Worm (Caenorhabditis elegans) whole organism, mixed stage, embryonic: Measurements from ENCODE around the gene clec-160.
A peak's percentile ranks its signal among the peaks of the same experiment; 100 is the strongest.

ENCODE experiments used
- M03D4.4 ChIP-seq: sonication (generic microtip); optimal IDR thresholded peaks from 2 replicates; lab custom pipeline; 2017; ENCODE audit warnings: mild to moderate bottlenecking, missing genetic modification characterization, missing compliant biosample characterization
- bed-3 ChIP-seq: fragments of 200-800 bp; sonication (Bioruptor generic); optimal IDR thresholded peaks from 3 replicates; lab custom pipeline; 2018; ENCODE audit warnings: mild to moderate bottlenecking, missing genetic modification characterization, moderate library complexity, missing compliant biosample characterization
- blmp-1 ChIP-seq: fragments of 150-350 bp; optimal IDR thresholded peaks from 2 replicates; lab custom pipeline; 2014; ENCODE audit warnings: missing biosample characterization, missing genetic modification characterization
- ceh-39 ChIP-seq: fragments of 150-350 bp; optimal IDR thresholded peaks from 2 replicates; lab custom pipeline; 2014; ENCODE audit warnings: missing biosample characterization, missing genetic modification characterization
- ceh-43 ChIP-seq: fragments of 200-800 bp; sonication (Bioruptor generic); optimal IDR thresholded peaks from 2 replicates; lab custom pipeline; 2018; ENCODE audit warnings: mild to moderate bottlenecking, missing genetic modification characterization, moderate library complexity, missing compliant biosample characterization
- ceh-83 ChIP-seq: fragments of 200-800 bp; sonication (Bioruptor generic); optimal IDR thresholded peaks from 2 replicates; lab custom pipeline; 2018; ENCODE audit warnings: mild to moderate bottlenecking, missing genetic modification characterization, missing compliant biosample characterization
- ces-1 ChIP-seq: fragments of 150-350 bp; optimal IDR thresholded peaks from 2 replicates; lab custom pipeline; 2014; ENCODE audit warnings: missing biosample characterization, missing genetic modification reagents, missing genetic modification characterization
- cnd-1 ChIP-seq: fragments of 200-800 bp; sonication (Bioruptor generic); optimal IDR thresholded peaks from 2 replicates; lab custom pipeline; 2018; ENCODE audit warnings: mild to moderate bottlenecking, missing genetic modification characterization, missing compliant biosample characterization
- drap-1 ChIP-seq: fragments of 200-800 bp; sonication (Bioruptor generic); optimal IDR thresholded peaks from 3 replicates; lab custom pipeline; 2018; ENCODE audit warnings: mild to moderate bottlenecking, missing genetic modification characterization, missing compliant biosample characterization
- elt-1 ChIP-seq: sonication (generic microtip); optimal IDR thresholded peaks from 2 replicates; lab custom pipeline; 2017; ENCODE audit warnings: missing genetic modification characterization, mild to moderate bottlenecking, missing compliant biosample characterization, antibody characterized with exemption, moderate library complexity, borderline replicate concordance; ENCODE audit not compliant: insufficient read depth
- flh-1 ChIP-seq: fragments of 200-800 bp; sonication (Bioruptor generic); optimal IDR thresholded peaks from 2 replicates; lab custom pipeline; 2018; ENCODE audit warnings: mild to moderate bottlenecking, missing genetic modification characterization, moderate library complexity, missing compliant biosample characterization
- ham-2 ChIP-seq: fragments of 200-800 bp; sonication (Bioruptor generic); optimal IDR thresholded peaks from 2 replicates; lab custom pipeline; 2018; ENCODE audit warnings: mild to moderate bottlenecking, missing genetic modification characterization, missing compliant biosample characterization
- hlh-1 ChIP-seq: fragments of 150-350 bp; optimal IDR thresholded peaks from 2 replicates; lab custom pipeline; 2014; ENCODE audit warnings: missing biosample characterization, missing genetic modification reagents, missing genetic modification characterization
- lin-13 ChIP-seq: fragments of 150-350 bp; optimal IDR thresholded peaks from 2 replicates; lab custom pipeline; 2014; ENCODE audit warnings: missing biosample characterization, missing genetic modification characterization
- lin-32 ChIP-seq: fragments of 200-800 bp; sonication (Bioruptor generic); optimal IDR thresholded peaks from 2 replicates; lab custom pipeline; 2018; ENCODE audit warnings: mild to moderate bottlenecking, missing genetic modification characterization, missing compliant biosample characterization
- lsy-2 ChIP-seq: fragments of 150-350 bp; optimal IDR thresholded peaks from 2 replicates; lab custom pipeline; 2014; ENCODE audit warnings: missing biosample characterization, missing genetic modification characterization
- mab-5 ChIP-seq: fragments of 150-350 bp; optimal IDR thresholded peaks from 2 replicates; lab custom pipeline; 2014; ENCODE audit warnings: missing biosample characterization, missing genetic modification characterization
- mep-1 ChIP-seq: fragments of 150-350 bp; optimal IDR thresholded peaks from 2 replicates; lab custom pipeline; 2017; ENCODE audit warnings: missing biosample characterization, missing genetic modification reagents, missing genetic modification characterization, inconsistent platforms
- mls-2 ChIP-seq: sonication (generic microtip); optimal IDR thresholded peaks from 2 replicates; lab custom pipeline; 2016; ENCODE audit warnings: mild to moderate bottlenecking, missing genetic modification characterization, moderate library complexity, missing compliant biosample characterization
- nhr-12 ChIP-seq: fragments of 150-350 bp; optimal IDR thresholded peaks from 2 replicates; lab custom pipeline; 2014; ENCODE audit warnings: missing biosample characterization, missing genetic modification characterization
- nhr-2 ChIP-seq: fragments of 150-350 bp; optimal IDR thresholded peaks from 2 replicates; lab custom pipeline; 2014; ENCODE audit warnings: missing biosample characterization, missing genetic modification characterization
- nhr-237 ChIP-seq: fragments of 150-350 bp; optimal IDR thresholded peaks from 2 replicates; lab custom pipeline; 2014; ENCODE audit warnings: missing biosample characterization, missing genetic modification characterization
- nhr-28 ChIP-seq: fragments of 150-350 bp; optimal IDR thresholded peaks from 2 replicates; lab custom pipeline; 2014; ENCODE audit warnings: missing biosample characterization, missing genetic modification characterization
- nhr-76 ChIP-seq: sonication (generic microtip); optimal IDR thresholded peaks from 2 replicates; lab custom pipeline; 2017; ENCODE audit warnings: missing biosample characterization, missing genetic modification characterization
- pha-4 ChIP-seq: fragments of 150-350 bp; optimal IDR thresholded peaks from 2 replicates; lab custom pipeline; 2018; ENCODE audit warnings: missing biosample characterization, missing genetic modification reagents, missing genetic modification characterization
- sem-2 ChIP-seq: fragments of 200-800 bp; sonication (Bioruptor generic); optimal IDR thresholded peaks from 2 replicates; lab custom pipeline; 2018; ENCODE audit warnings: mild to moderate bottlenecking, missing genetic modification characterization, missing compliant biosample characterization
- snpc-4 ChIP-seq: fragments of 150-350 bp; optimal IDR thresholded peaks from 2 replicates; lab custom pipeline; 2014; ENCODE audit warnings: missing biosample characterization, missing genetic modification characterization
- sptf-1 ChIP-seq: sonication (generic microtip); optimal IDR thresholded peaks from 2 replicates; lab custom pipeline; 2017; ENCODE audit warnings: mild to moderate bottlenecking, missing genetic modification characterization, moderate library complexity, missing compliant biosample characterization
- tbx-8 ChIP-seq: fragments of 200-800 bp; sonication (Bioruptor generic); optimal IDR thresholded peaks from 2 replicates; lab custom pipeline; 2018; ENCODE audit warnings: mild to moderate bottlenecking, missing genetic modification characterization, moderate library complexity, missing compliant biosample characterization
- unc-120 ChIP-seq: sonication (generic microtip); optimal IDR thresholded peaks from 2 replicates; lab custom pipeline; 2017; ENCODE audit warnings: missing genetic modification characterization, missing compliant biosample characterization; ENCODE audit not compliant: poor library complexity, severe bottlenecking
- unc-39 ChIP-seq: fragments of 150-350 bp; optimal IDR thresholded peaks from 2 replicates; lab custom pipeline; 2014; ENCODE audit warnings: missing biosample characterization, missing genetic modification characterization
- unc-62 ChIP-seq: fragments of 150-350 bp; optimal IDR thresholded peaks from 2 replicates; lab custom pipeline; 2014; ENCODE audit warnings: missing biosample characterization, missing genetic modification reagents, missing genetic modification characterization
- zip-8 ChIP-seq: fragments of 150-350 bp; optimal IDR thresholded peaks from 2 replicates; lab custom pipeline; 2014; ENCODE audit warnings: missing biosample characterization, missing genetic modification characterization
- ztf-11 ChIP-seq: fragments of 150-350 bp; optimal IDR thresholded peaks from 2 replicates; lab custom pipeline; 2014; ENCODE audit warnings: missing biosample characterization, missing genetic modification characterization

The clec-160 gene

DNA sequence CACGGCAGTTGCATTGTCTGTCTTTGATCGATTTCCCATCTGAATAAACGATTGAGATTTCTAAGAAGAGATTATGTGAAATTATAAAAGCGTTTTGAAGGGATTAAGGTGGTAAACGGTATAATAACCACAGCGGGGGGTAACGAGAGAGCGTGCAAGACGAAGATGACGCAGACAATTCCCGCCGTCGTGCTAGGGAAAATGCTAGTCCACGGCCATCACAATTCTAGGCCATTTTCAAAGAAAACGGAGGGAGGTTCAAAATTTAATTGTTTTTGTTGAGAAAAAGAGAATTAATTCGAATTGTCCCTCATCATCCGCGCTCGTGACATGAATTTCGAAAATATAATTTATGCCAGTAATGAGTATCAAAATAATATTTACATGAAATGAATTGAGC is 43.3 kb upstream of the clec-160 start, which contains the start of gene F10E9.11:
F10E9.11 (minus strand) TSS at position 161 of the 400 bp plus-strand sequence.
- TF ChIP-seq sptf-1 (tag; lab: Kevin White, UChicago) (peak; percentile 69), pha-4 (peak; percentile 21), snpc-4 (tag; lab: Kevin White, UChicago) (no peak), zip-8 (no peak), bed-3 (no peak), ceh-43 (GFP tag; lab: Kevin White, UChicago) (peak; percentile 72), mab-5 (tag; lab: Kevin White, UChicago) (peak; percentile 77), ceh-83 (GFP tag; lab: Kevin White, UChicago) (no peak), flh-1 (GFP tag; lab: Kevin White, UChicago) (no peak), nhr-237 (peak; percentile 3), lin-32 (GFP tag; lab: Kevin White, UChicago) (no peak), mls-2 (tag; lab: Kevin White, UChicago) (peak; percentile 65), unc-62 (no peak), ceh-39 (tag; lab: Kevin White, UChicago) (peak; percentile 20), sem-2 (GFP tag; lab: Kevin White, UChicago) (no peak), elt-1 (no peak), unc-120 (tag; lab: Kevin White, UChicago) (no peak), nhr-2 (tag; lab: Kevin White, UChicago) (peak; percentile 42), nhr-76 (tag; lab: Kevin White, UChicago) (no peak), ces-1 (peak; percentile 75), unc-39 (tag; lab: Kevin White, UChicago) (no peak), lsy-2 (peak; percentile 79), ham-2 (GFP tag; lab: Kevin White, UChicago) (peak; percentile 58), mep-1 (tag; lab: Kevin White, UChicago) (peak; percentile 75), ztf-11 (tag; lab: Kevin White, UChicago) (no peak), drap-1 (peak; percentile 21), lin-13 (tag; lab: Kevin White, UChicago) (peak; percentile 73), tbx-8 (peak; percentile 50)

DNA sequence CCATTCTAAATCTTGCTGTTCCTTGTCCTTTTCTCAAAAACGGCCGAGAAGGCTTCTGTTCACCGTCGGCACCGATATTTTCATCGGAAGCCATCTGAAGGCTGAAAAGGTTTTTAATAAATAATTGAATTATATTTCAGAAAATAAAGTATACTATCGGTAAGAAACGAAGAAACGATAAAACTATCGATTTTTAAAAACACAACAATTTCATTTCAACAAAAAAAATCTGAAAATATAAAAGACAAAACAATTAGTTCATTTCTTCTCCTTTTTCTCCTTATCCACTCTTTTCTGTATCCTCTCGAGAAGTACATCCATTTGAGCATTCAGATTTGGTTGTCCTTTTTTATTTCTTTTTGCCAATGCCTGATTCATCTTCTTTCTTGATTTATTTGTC is 42.7 kb upstream of the clec-160 start, which contains the start of gene sas-4:
sas-4 (minus strand) TSS at position 101 of the 400 bp plus-strand sequence.
- TF ChIP-seq bed-3, result no peak

DNA sequence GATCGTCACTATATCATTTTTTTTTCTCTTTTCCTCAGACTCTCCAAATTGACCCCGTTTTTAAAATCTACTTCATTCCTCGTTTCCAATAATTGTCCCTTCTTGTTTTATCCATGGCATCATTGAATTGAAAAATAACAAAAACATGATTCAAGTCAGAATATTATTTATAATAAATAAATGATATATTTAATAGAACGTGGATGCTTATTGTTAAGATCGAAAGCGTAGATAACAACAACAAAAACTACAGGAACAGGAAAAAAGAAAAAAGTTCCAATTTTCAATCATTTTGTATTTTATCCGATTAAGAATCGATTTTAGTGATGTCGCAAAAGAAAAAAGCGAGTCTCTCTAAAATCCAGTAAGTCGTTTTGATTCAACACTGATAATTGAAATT is 36.6 kb upstream of the clec-160 start, which contains the start of gene F10E9.2:
F10E9.2 (plus strand) TSS at position 301 of the 400 bp plus-strand sequence.
- no peak for TF ChIP-seq hlh-1 (tag; lab: Kevin White, UChicago)
- no peak for TF ChIP-seq sptf-1 (tag; lab: Kevin White, UChicago)
- TF ChIP-seq mep-1 (tag; lab: Kevin White, UChicago), result no peak

DNA sequence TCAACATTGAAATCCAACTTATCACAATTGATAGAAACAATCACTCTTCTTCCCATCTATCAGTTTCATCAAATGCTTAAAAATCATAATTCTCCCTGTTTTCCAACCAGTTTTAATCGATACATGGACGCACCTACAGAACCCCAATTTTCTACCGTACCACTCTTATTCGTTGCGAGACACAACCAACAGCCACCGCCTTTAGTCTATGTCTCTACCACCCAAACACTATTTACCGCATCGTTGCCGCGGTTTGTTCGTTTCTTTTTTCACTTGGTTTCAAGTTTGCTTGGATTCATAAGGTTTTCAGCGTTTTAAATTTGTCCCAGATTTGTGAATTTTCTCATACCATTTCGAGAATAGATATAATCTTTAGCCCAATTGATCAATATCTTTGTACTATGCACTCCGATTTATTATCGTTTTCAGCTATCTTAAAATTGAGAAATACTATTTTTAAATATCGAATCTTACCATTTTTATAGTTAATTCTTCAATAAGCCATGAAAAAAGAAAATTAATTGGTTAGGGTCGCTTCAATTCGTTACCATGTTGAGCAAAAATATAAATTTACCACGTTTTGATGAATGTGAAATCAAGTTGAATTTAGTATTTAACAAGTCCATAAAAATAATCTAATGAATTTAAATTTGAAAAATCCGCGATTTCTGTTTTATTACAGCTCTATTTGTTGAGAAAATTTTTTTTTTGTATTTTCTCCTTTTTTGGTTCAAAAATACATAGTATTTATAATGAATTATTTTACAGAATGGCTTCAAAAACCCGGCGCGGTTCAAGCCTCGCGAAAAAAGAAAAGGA is 34.7 kb upstream of the clec-160 start, which contains the start of gene F10E9.3:
F10E9.3 (plus strand) TSS at position 769 of the 819 bp plus-strand sequence.
- TF ChIP-seq sem-2 (GFP tag; lab: Kevin White, UChicago), result no peak
- TF ChIP-seq ceh-39 (tag; lab: Kevin White, UChicago), result peak; percentile 34
- no peak for TF ChIP-seq nhr-12
- no peak for TF ChIP-seq flh-1 (GFP tag; lab: Kevin White, UChicago)
- no peak for TF ChIP-seq M03D4.4
- peak; percentile 8 for TF ChIP-seq ces-1
- no peak for TF ChIP-seq cnd-1
- TF ChIP-seq unc-120 (tag; lab: Kevin White, UChicago), result no peak
- no peak for TF ChIP-seq ztf-11 (tag; lab: Kevin White, UChicago)
- TF ChIP-seq ceh-43 (GFP tag; lab: Kevin White, UChicago), result no peak
- no peak for TF ChIP-seq nhr-76 (tag; lab: Kevin White, UChicago)
- no peak for TF ChIP-seq unc-62
- TF ChIP-seq blmp-1 (tag; lab: Kevin White, UChicago), result no peak
- no peak for TF ChIP-seq zip-8
- no peak for TF ChIP-seq snpc-4 (tag; lab: Kevin White, UChicago)
- no peak for TF ChIP-seq tbx-8
- TF ChIP-seq bed-3, result no peak
- peak; percentile 93 for TF ChIP-seq lsy-2
- TF ChIP-seq mls-2 (tag; lab: Kevin White, UChicago), result no peak
- TF ChIP-seq hlh-1 (tag; lab: Kevin White, UChicago), result peak; percentile 39
- TF ChIP-seq pha-4, result no peak
- no peak for TF ChIP-seq elt-1
- TF ChIP-seq ham-2 (GFP tag; lab: Kevin White, UChicago), result no peak
- no peak for TF ChIP-seq lin-13 (tag; lab: Kevin White, UChicago)
- peak; percentile 49 for TF ChIP-seq mep-1 (tag; lab: Kevin White, UChicago)
- no peak for TF ChIP-seq nhr-28 (tag; lab: Kevin White, UChicago)
- TF ChIP-seq nhr-237, result no peak
- TF ChIP-seq lin-32 (GFP tag; lab: Kevin White, UChicago), result no peak
